Worm (Caenorhabditis elegans): ENCODE data around the gene C56G2.15.

The C56G2.15 gene

ce11 chrIII:6364395-6364794 is 3.3 kb downstream of the C56G2.15 start:
- TF ChIP-seq ceh-18 (tag; optimal IDR thresholded peaks at IDR 0.05) = peak; percentile 21
- TF ChIP-seq pax-1 (tag; optimal IDR thresholded peaks at IDR 0.05) = no peak
- no peak for TF ChIP-seq hlh-15 (tag; optimal IDR thresholded peaks at IDR 0.05)
- TF ChIP-seq lin-11 (tag; optimal IDR thresholded peaks at IDR 0.05) = no peak

- TF ChIP-seq tbx-2 (tag; optimal IDR thresholded peaks at IDR 0.05) (peak; percentile 5), ceh-22 (tag; optimal IDR thresholded peaks at IDR 0.05) (no peak), lin-11 (tag; optimal IDR thresholded peaks at IDR 0.05) (no peak), ceh-18 (tag; optimal IDR thresholded peaks at IDR 0.05) (peak; percentile 57), eyg-1 (tag; optimal IDR thresholded peaks at IDR 0.05) (no peak), odd-2 (tag; optimal IDR thresholded peaks at IDR 0.05) (no peak), syd-9 (tag; optimal IDR thresholded peaks at IDR 0.05) (no peak), rnt-1 (tag; optimal IDR thresholded peaks at IDR 0.05) (peak; percentile 27), sox-4 (tag; optimal IDR thresholded peaks at IDR 0.05) (no peak), lim-6 (tag; optimal IDR thresholded peaks at IDR 0.05) (no peak), dmd-4 (tag; optimal IDR thresholded peaks at IDR 0.05; ENCODE audit: borderline replicate concordance) (no peak)
Measured at ce11 chrIII:6362323-6362922, 5.3 kb downstream of the C56G2.15 start.

- TF ChIP-seq ceh-31 (tag; optimal IDR thresholded peaks at IDR 0.05) (no peak), pat-9 (tag; optimal IDR thresholded peaks at IDR 0.05) (no peak), unc-55 (GFP tag; optimal IDR thresholded peaks at IDR 0.05) (no peak), elt-2 (tag; optimal IDR thresholded peaks at IDR 0.05) (peak; percentile 91), ceh-45 (GFP tag; IDR thresholded peaks at IDR 0.05) (no peak)
Measured at ce11 chrIII:6361560-6361959, 6.1 kb downstream of the C56G2.15 start.

- TF ChIP-seq gmeb-2 (tag; optimal IDR thresholded peaks at IDR 0.05) = no peak
- TF ChIP-seq ceh-9 (tag; optimal IDR thresholded peaks at IDR 0.05) = no peak
- TF ChIP-seq ceh-2 (tag; optimal IDR thresholded peaks at IDR 0.05) = no peak
- TF ChIP-seq ttx-3 (tag; optimal IDR thresholded peaks at IDR 0.05) = no peak
- no peak for TF ChIP-seq ceh-22 (tag; optimal IDR thresholded peaks at IDR 0.05)
- no peak for TF ChIP-seq ets-4 (tag; optimal IDR thresholded peaks at IDR 0.05)
- TF ChIP-seq ceh-34 (tag; optimal IDR thresholded peaks at IDR 0.05) = no peak
- no peak for TF ChIP-seq unc-42 (tag; optimal IDR thresholded peaks at IDR 0.05)
- TF ChIP-seq odd-2 (tag; optimal IDR thresholded peaks at IDR 0.05) = no peak
- TF ChIP-seq nhr-232 (tag; optimal IDR thresholded peaks at IDR 0.05) = no peak
- no peak for TF ChIP-seq ceh-24 (tag; optimal IDR thresholded peaks at IDR 0.05)
- TF ChIP-seq tbx-7 (tag; optimal IDR thresholded peaks at IDR 0.05) = no peak
- TF ChIP-seq eyg-1 (tag; optimal IDR thresholded peaks at IDR 0.05) = no peak
- TF ChIP-seq pha-2 (tag; optimal IDR thresholded peaks at IDR 0.05) = no peak
Measured at ce11 chrIII:6360825-6361224, 6.9 kb downstream of the C56G2.15 start.

- TF ChIP-seq ceh-9 (tag; optimal IDR thresholded peaks at IDR 0.05) (no peak), dmd-4 (tag; optimal IDR thresholded peaks at IDR 0.05; ENCODE audit: borderline replicate concordance) (no peak), pag-3 (tag; optimal IDR thresholded peaks at IDR 0.05; ENCODE audit: borderline replicate concordance) (no peak), ceh-34 (tag; optimal IDR thresholded peaks at IDR 0.05) (no peak), unc-55 (GFP tag; optimal IDR thresholded peaks at IDR 0.05) (peak; percentile 25), ceh-18 (tag; optimal IDR thresholded peaks at IDR 0.05) (peak; percentile 34)
Measured at ce11 chrIII:6360114-6360513, 7.6 kb downstream of the C56G2.15 start.

- TF ChIP-seq fkh-6 (tag; optimal IDR thresholded peaks at IDR 0.05) (no peak), elt-2 (tag; optimal IDR thresholded peaks at IDR 0.05) (no peak), Y22D7AL.16 (tag; optimal IDR thresholded peaks at IDR 0.05) (no peak), ceh-48 (tag; optimal IDR thresholded peaks at IDR 0.05) (no peak), hlh-30 (tag; optimal IDR thresholded peaks at IDR 0.05; ENCODE audit: insufficient read depth) (peak; percentile 2), ceh-18 (tag; optimal IDR thresholded peaks at IDR 0.05) (no peak), fkh-10 (GFP tag; optimal IDR thresholded peaks at IDR 0.05) (no peak), syd-9 (tag; optimal IDR thresholded peaks at IDR 0.05) (no peak)
Measured at ce11 chrIII:6359171-6359854, 8.4 kb downstream of the C56G2.15 start.
